Fruit fly (Drosophila melanogaster) whole organism, embryonic: ENCODE data around the gene CG31926.

Experiments
- B-H1 ChIP-seq: fragments of 200-800 bp; sonication (Bioruptor generic); IDR thresholded peaks from 3 replicates; pipeline ENCODE4 v1.3.6; 2022; ENCODE audit warnings: missing biosample characterization, missing genetic modification characterization
- CG10366 ChIP-seq: fragments of 200-800 bp; sonication (Bioruptor generic); IDR thresholded peaks from 2 replicates; pipeline ENCODE4 v1.3.6; 2022; ENCODE audit warnings: missing biosample characterization, missing genetic modification characterization
- CG10462 ChIP-seq: fragments of 200-800 bp; sonication (Bioruptor generic); optimal IDR thresholded peaks from 2 replicates; lab custom pipeline; 2016; ENCODE audit warnings: missing biosample characterization, missing genetic modification characterization
- CG10565 ChIP-seq: fragments of 200-800 bp; sonication (Bioruptor generic); optimal IDR thresholded peaks from 3 replicates; lab custom pipeline; 2016; ENCODE audit warnings: missing biosample characterization, mild to moderate bottlenecking, missing genetic modification characterization
- CG11093 ChIP-seq: fragments of 200-800 bp; sonication (Bioruptor generic); IDR thresholded peaks from 3 replicates; pipeline ENCODE4 v1.3.6; 2022; ENCODE audit warnings: missing biosample characterization, missing genetic modification characterization
- CG12299 ChIP-seq: fragments of 200-800 bp; sonication (Bioruptor generic); optimal IDR thresholded peaks from 2 replicates; lab custom pipeline; 2018; ENCODE audit warnings: missing biosample characterization, mild to moderate bottlenecking, missing genetic modification characterization
- CG13775 ChIP-seq: fragments of 200-800 bp; sonication (Bioruptor generic); optimal IDR thresholded peaks from 3 replicates; lab custom pipeline; 2017; ENCODE audit warnings: missing biosample characterization, mild to moderate bottlenecking, missing genetic modification characterization
- CG18599 ChIP-seq: fragments of 200-800 bp; sonication (Bioruptor generic); optimal IDR thresholded peaks from 3 replicates; lab custom pipeline; 2017; ENCODE audit warnings: missing biosample characterization, missing genetic modification characterization, mild to moderate bottlenecking, moderate library complexity, missing genetic modification reagents
- CG2129 ChIP-seq: fragments of 200-800 bp; sonication (Bioruptor generic); IDR thresholded peaks from 2 replicates; pipeline ENCODE4 v1.3.6; 2022; ENCODE audit warnings: missing biosample characterization, missing genetic modification characterization; ENCODE audit not compliant: partially characterized antibody
- CG3281 ChIP-seq: fragments of 200-800 bp; sonication (Bioruptor generic); optimal IDR thresholded peaks from 3 replicates; lab custom pipeline; 2017; ENCODE audit warnings: missing biosample characterization, mild to moderate bottlenecking, missing genetic modification characterization
- CG7928 ChIP-seq: fragments of 200-800 bp; sonication (Bioruptor generic); optimal IDR thresholded peaks from 2 replicates; lab custom pipeline; 2017; ENCODE audit warnings: missing biosample characterization, mild to moderate bottlenecking, missing genetic modification characterization
- CG8359 ChIP-seq: fragments of 200-800 bp; sonication (Bioruptor generic); optimal IDR thresholded peaks from 2 replicates; lab custom pipeline; 2017; ENCODE audit warnings: missing biosample characterization, mild to moderate bottlenecking, missing genetic modification characterization, borderline replicate concordance
- CoRest ChIP-seq: fragments of 200-800 bp; sonication (Bioruptor generic); optimal IDR thresholded peaks from 3 replicates; lab custom pipeline; 2018; ENCODE audit warnings: missing biosample characterization, mild to moderate bottlenecking, missing genetic modification characterization, moderate library complexity
- Dek ChIP-seq: fragments of 200-800 bp; sonication (Bioruptor generic); optimal IDR thresholded peaks from 3 replicates; lab custom pipeline; 2019; ENCODE audit warnings: missing biosample characterization, mild to moderate bottlenecking, missing genetic modification characterization, moderate library complexity
- Eip74EF ChIP-seq, 2 experiments: fragments of 200-800 bp in 1 of 2; fragments of >200 bp in 1 of 2; sonication (Bioruptor generic) in 1 of 2; optimal IDR thresholded peaks; 2 replicates each; lab custom pipeline; 2017 to 2019; ENCODE audit warnings: missing biosample characterization in 2 of 2, missing genetic modification characterization in 2 of 2, mild to moderate bottlenecking in 1 of 2, moderate library complexity in 1 of 2
- GATAe ChIP-seq: fragments of 200-800 bp; sonication (Bioruptor generic); conservative IDR thresholded peaks from 2 replicates; pipeline ENCODE4 v1.3.6; 2022; ENCODE audit warnings: missing biosample characterization, missing genetic modification characterization
- HmgD ChIP-seq: fragments of 200-800 bp; sonication (Bioruptor generic); optimal IDR thresholded peaks from 3 replicates; lab custom pipeline; 2016; ENCODE audit warnings: missing biosample characterization, missing genetic modification characterization
- Hr3 ChIP-seq: fragments of 200-800 bp; sonication (Bioruptor generic); optimal IDR thresholded peaks from 3 replicates; lab custom pipeline; 2016; ENCODE audit warnings: missing biosample characterization, missing genetic modification characterization
- Hr78 ChIP-seq, 2 experiments: fragments of 200-800 bp in 1 of 2; fragments of >200 bp in 1 of 2; sonication (Bioruptor generic) in 1 of 2; optimal IDR thresholded peaks; 2 replicates each; lab custom pipeline; 2017 to 2019; ENCODE audit warnings: missing biosample characterization in 2 of 2, missing genetic modification characterization in 2 of 2, mild to moderate bottlenecking in 1 of 2, moderate library complexity in 1 of 2
- Kr ChIP-seq: fragments of 200-800 bp; sonication (Bioruptor generic); optimal IDR thresholded peaks from 2 replicates; lab custom pipeline; 2017; ENCODE audit warnings: missing biosample characterization, mild to moderate bottlenecking, missing genetic modification characterization
- Mes4 ChIP-seq: fragments of 200-800 bp; sonication (Bioruptor generic); optimal IDR thresholded peaks from 2 replicates; lab custom pipeline; 2016; ENCODE audit warnings: missing biosample characterization, missing genetic modification characterization
- Optix ChIP-seq: fragments of 200-800 bp; sonication (Bioruptor generic); IDR thresholded peaks from 3 replicates; pipeline ENCODE4 v1.3.6; 2022; ENCODE audit warnings: missing biosample characterization, missing genetic modification characterization
- Sox100B ChIP-seq: fragments of 200-800 bp; sonication (Bioruptor generic); optimal IDR thresholded peaks from 3 replicates; lab custom pipeline; 2018; ENCODE audit warnings: missing biosample characterization, mild to moderate bottlenecking, missing genetic modification characterization
- TFAM ChIP-seq: fragments of 200-800 bp; sonication (Bioruptor generic); optimal IDR thresholded peaks from 2 replicates; lab custom pipeline; 2017; ENCODE audit warnings: missing biosample characterization, missing genetic modification characterization, inconsistent platforms
- Xrp1 ChIP-seq: fragments of 200-800 bp; sonication (Bioruptor generic); IDR thresholded peaks from 2 replicates; pipeline ENCODE4 v1.3.6; 2022; ENCODE audit warnings: missing biosample characterization, missing genetic modification characterization
- ap ChIP-seq: fragments of 200-800 bp; sonication (Bioruptor generic); IDR thresholded peaks from 2 replicates; pipeline ENCODE4 v1.3.6; 2022; ENCODE audit warnings: missing biosample characterization, missing genetic modification characterization
- bab2 ChIP-seq: fragments of 200-800 bp; sonication (Bioruptor generic); optimal IDR thresholded peaks from 2 replicates; lab custom pipeline; 2016; ENCODE audit warnings: missing biosample characterization, missing genetic modification characterization
- bigmax ChIP-seq: fragments of 200-800 bp; sonication (Bioruptor generic); optimal IDR thresholded peaks from 2 replicates; lab custom pipeline; 2018; ENCODE audit warnings: missing biosample characterization, mild to moderate bottlenecking, missing genetic modification characterization
- cato ChIP-seq: fragments of 200-800 bp; sonication (Bioruptor generic); optimal IDR thresholded peaks from 2 replicates; lab custom pipeline; 2016; ENCODE audit warnings: missing biosample characterization, missing genetic modification characterization, borderline replicate concordance
- crc ChIP-seq: fragments of 200-800 bp; sonication (Bioruptor generic); optimal IDR thresholded peaks from 2 replicates; lab custom pipeline; 2016; ENCODE audit warnings: missing biosample characterization, missing genetic modification characterization
- crol ChIP-seq: fragments of 200-800 bp; sonication (Bioruptor generic); IDR thresholded peaks from 2 replicates; pipeline ENCODE4 v1.3.6; 2022; ENCODE audit warnings: missing biosample characterization, missing genetic modification characterization
- dan ChIP-seq: fragments of 200-800 bp; sonication (Bioruptor generic); IDR thresholded peaks from 2 replicates; pipeline ENCODE4 v1.3.6; 2022; ENCODE audit warnings: missing biosample characterization, missing genetic modification characterization
- dmrt99B ChIP-seq: fragments of 200-800 bp; sonication (Bioruptor generic); optimal IDR thresholded peaks from 2 replicates; lab custom pipeline; 2018; ENCODE audit warnings: missing biosample characterization, mild to moderate bottlenecking, missing genetic modification characterization, moderate library complexity
- emc ChIP-seq: fragments of 200-800 bp; sonication (Bioruptor generic); optimal IDR thresholded peaks from 2 replicates; lab custom pipeline; 2016; ENCODE audit warnings: missing biosample characterization, missing genetic modification characterization
- gce ChIP-seq: fragments of 200-800 bp; sonication (Bioruptor generic); IDR thresholded peaks from 3 replicates; pipeline ENCODE4 v1.3.6; 2022; ENCODE audit warnings: missing biosample characterization, missing genetic modification characterization
- hb ChIP-seq: fragments of 200-800 bp; sonication (Bioruptor generic); IDR thresholded peaks from 3 replicates; pipeline ENCODE4 v1.3.6; 2022; ENCODE audit warnings: missing biosample characterization, missing genetic modification characterization; ENCODE audit not compliant: partially characterized antibody
- hbn ChIP-seq: fragments of 200-800 bp; sonication (Bioruptor generic); IDR thresholded peaks from 2 replicates; pipeline ENCODE4 v1.3.6; 2022; ENCODE audit warnings: missing biosample characterization, missing genetic modification characterization; ENCODE audit not compliant: partially characterized antibody
- hkb ChIP-seq, 2 experiments: fragments of 200-800 bp in 1 of 2; fragments of >200 bp in 1 of 2; sonication (Bioruptor generic) in 1 of 2; IDR thresholded peaks in 1 of 2; optimal IDR thresholded peaks in 1 of 2; 2 replicates each; pipeline versions ENCODE4 v1.3.6 to Lab custom; 2017 to 2022; ENCODE audit warnings: missing biosample characterization in 1 of 2, missing genetic modification characterization in 1 of 2
- insv ChIP-seq, 2 experiments: fragments of 200-800 bp; sonication (Bioruptor generic); optimal IDR thresholded peaks; 3 replicates each; lab custom pipeline; 2016 to 2018; ENCODE audit warnings: missing biosample characterization in 2 of 2, missing genetic modification characterization in 2 of 2
- mam ChIP-seq: fragments of 200-800 bp; sonication (Bioruptor generic); optimal IDR thresholded peaks from 3 replicates; lab custom pipeline; 2016; ENCODE audit warnings: missing biosample characterization, missing genetic modification characterization
- odd ChIP-seq: fragments of 200-800 bp; sonication (Bioruptor generic); optimal IDR thresholded peaks from 2 replicates; lab custom pipeline; 2017; ENCODE audit warnings: missing biosample characterization, mild to moderate bottlenecking, missing genetic modification characterization
- peb ChIP-seq: fragments of 200-800 bp; sonication (Bioruptor generic); IDR thresholded peaks from 2 replicates; pipeline ENCODE4 v1.3.6; 2022; ENCODE audit warnings: missing biosample characterization, missing genetic modification characterization
- pita ChIP-seq: fragments of 200-800 bp; sonication (Bioruptor generic); optimal IDR thresholded peaks from 2 replicates; lab custom pipeline; 2017; ENCODE audit warnings: missing biosample characterization, mild to moderate bottlenecking, missing genetic modification characterization
- pros ChIP-seq: fragments of 200-800 bp; sonication (Bioruptor generic); optimal IDR thresholded peaks from 3 replicates; lab custom pipeline; 2019; ENCODE audit warnings: missing biosample characterization, mild to moderate bottlenecking, missing genetic modification characterization, moderate library complexity
- sens ChIP-seq: fragments of 200-800 bp; sonication (Bioruptor generic); peaks from one replicate; lab custom pipeline; 2016; ENCODE audit warnings: missing biosample characterization, missing genetic modification characterization
- stc ChIP-seq: fragments of 200-800 bp; sonication (Bioruptor generic); IDR thresholded peaks from 2 replicates; pipeline ENCODE4 v1.3.6; 2022; ENCODE audit warnings: missing biosample characterization, missing genetic modification characterization
- sug ChIP-seq: fragments of 200-800 bp; optimal IDR thresholded peaks from 2 replicates; lab custom pipeline; 2019; ENCODE audit warnings: missing biosample characterization, mild to moderate bottlenecking, missing genetic modification characterization, moderate library complexity
- vnd ChIP-seq: fragments of 200-800 bp; sonication (Bioruptor generic); IDR thresholded peaks from 3 replicates; pipeline ENCODE4 v1.3.6; 2022; ENCODE audit warnings: missing biosample characterization, missing genetic modification characterization; ENCODE audit not compliant: partially characterized antibody
- zen ChIP-seq: fragments of 200-800 bp; sonication (Bioruptor generic); optimal IDR thresholded peaks from 3 replicates; lab custom pipeline; 2018; ENCODE audit warnings: missing biosample characterization, mild to moderate bottlenecking, missing genetic modification characterization, moderate library complexity

CG31926 gene

DNA sequence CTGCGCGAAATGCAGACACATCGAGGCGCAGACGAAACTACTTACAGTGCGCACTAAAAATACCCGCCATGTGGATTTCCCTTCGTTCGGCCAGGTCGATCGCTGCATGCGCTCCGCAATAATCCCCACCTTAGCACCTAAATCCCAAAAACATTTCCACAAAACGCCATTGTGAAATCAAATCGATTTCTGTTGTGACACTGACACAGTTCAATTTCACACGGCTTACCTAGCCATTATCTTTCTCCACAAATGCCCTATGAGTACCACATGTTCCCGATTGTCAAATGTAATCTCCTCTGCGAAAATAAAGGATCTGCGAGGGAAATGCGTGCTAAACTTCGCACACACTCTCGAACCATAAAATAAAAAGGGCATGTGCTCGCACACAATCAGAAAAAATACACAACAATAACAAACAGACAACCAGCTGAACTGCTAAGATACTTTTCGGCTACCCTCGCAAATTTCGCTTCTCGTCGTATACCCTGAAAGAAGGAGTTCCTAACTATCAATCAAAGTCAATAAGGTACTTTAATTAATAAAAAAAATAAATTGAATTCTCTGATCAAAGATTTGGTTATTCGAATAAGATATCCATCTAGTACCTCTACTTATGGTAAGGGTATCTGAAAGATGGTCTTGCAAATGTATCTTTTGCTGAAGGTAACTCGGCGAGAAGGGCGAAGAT lies 9.1 kb upstream of the CG31926 start (continued):
- TF ChIP-seq CG10565 (no peak), HmgD (GFP tag; lab: Kevin White, UChicago) (no peak), GATAe (GFP tag; lab: Robert Waterston, UW) (no peak), CG7928 (GFP tag; lab: Kevin White, UChicago) (no peak), hbn (GFP tag; lab: Robert Waterston, UW) (no peak), mam (GFP tag; lab: Kevin White, UChicago) (no peak), ap (GFP tag; lab: Robert Waterston, UW) (0 out of 2 replicates have a peak, but pooled peaks have one; percentile 12), hb (GFP tag; lab: Robert Waterston, UW) (no peak), Optix (GFP tag; lab: Robert Waterston, UW) (0 out of 3 replicates have a peak, but pooled peaks have one; percentile 24), Hr78 (GFP tag; optimal IDR thresholded peaks at IDR 0.05; lab: Kevin White, UChicago) (no peak), Hr3 (no peak), B-H1 (GFP tag; lab: Robert Waterston, UW) (peak; percentile 25; the same call in 1 of the 3 replicates), gce (GFP tag; lab: Robert Waterston, UW) (no peak), Sox100B (GFP tag; lab: Kevin White, UChicago) (no peak), bab2 (GFP tag; lab: Kevin White, UChicago) (no peak), Dek (tag; lab: Kevin White, UChicago) (no peak), sug (no peak), CG13775 (GFP tag; lab: Kevin White, UChicago) (no peak), sens (GFP tag; lab: Kevin White, UChicago) (peak; percentile 59), CG10366 (GFP tag; lab: Robert Waterston, UW) (no peak), dan (GFP tag; lab: Robert Waterston, UW) (no peak), insv (GFP tag; optimal IDR thresholded peaks at IDR 0.05; lab: Kevin White, UChicago) (no peak), CG18599 (GFP tag; lab: Kevin White, UChicago) (peak; percentile 23), CG10462 (no peak), vnd (GFP tag; lab: Robert Waterston, UW) (no peak), hkb (optimal IDR thresholded peaks at IDR 0.05; lab: Kevin White, UChicago) (no peak), hkb (GFP tag; IDR thresholded peaks at IDR 0.05; lab: Robert Waterston, UW) (no peak), Mes4 (GFP tag; lab: Kevin White, UChicago) (no peak), CG11093 (GFP tag; lab: Robert Waterston, UW) (no peak), crc (no peak), peb (GFP tag; lab: Robert Waterston, UW) (no peak), odd (GFP tag; lab: Kevin White, UChicago) (no peak), Eip74EF (GFP tag; optimal IDR thresholded peaks at IDR 0.05; lab: Kevin White, UChicago) (no peak), CG8359 (GFP tag; lab: Kevin White, UChicago) (no peak), CG12299 (no peak), Xrp1 (no peak; the same call in 1 of the 2 replicates), stc (GFP tag; lab: Robert Waterston, UW) (peak; percentile 63; the same call in 1 of the 2 replicates), zen (tag; lab: Kevin White, UChicago) (peak; percentile 15), CoRest (no peak), TFAM (GFP tag; lab: Kevin White, UChicago) (no peak), dmrt99B (tag; lab: Kevin White, UChicago) (peak; percentile 12), crol (GFP tag; lab: Robert Waterston, UW) (no peak), cato (GFP tag; lab: Kevin White, UChicago) (no peak), emc (GFP tag; lab: Kevin White, UChicago) (no peak), CG2129 (GFP tag; lab: Robert Waterston, UW) (no peak), Kr (GFP tag; lab: Kevin White, UChicago) (no peak), CG3281 (GFP tag; lab: Kevin White, UChicago) (no peak), pita (no peak), pros (no peak), bigmax (GFP tag; lab: Kevin White, UChicago) (no peak)
